Worm (Caenorhabditis elegans) whole organism, midembryonic: Measurements from ENCODE around the gene math-33.

Experiments
- T22C8.4 ChIP-seq: fragments of 200-800 bp; sonication (Bioruptor generic); IDR thresholded peaks from 2 replicates; pipeline ENCODE4 v1.3.6; 2022; ENCODE audit warnings: missing genetic modification characterization, missing compliant biosample characterization
- cog-1 ChIP-seq: sonication (generic microtip); optimal IDR thresholded peaks from 2 replicates; lab custom pipeline; 2016; ENCODE audit warnings: missing genetic modification characterization, missing compliant biosample characterization
- flt-1 ChIP-seq: fragments of 200-800 bp; sonication (Bioruptor generic); IDR thresholded peaks from 2 replicates; pipeline ENCODE4 v1.3.6; 2022; ENCODE audit warnings: missing genetic modification characterization, missing compliant biosample characterization
- klf-2 ChIP-seq: fragments of 200-800 bp; sonication (Bioruptor generic); conservative IDR thresholded peaks from 2 replicates; pipeline ENCODE4 v1.3.6; 2022; ENCODE audit warnings: missing genetic modification reagents, missing genetic modification characterization, missing compliant biosample characterization
- med-1 ChIP-seq: sonication (generic microtip); optimal IDR thresholded peaks from 2 replicates; lab custom pipeline; 2017; ENCODE audit warnings: missing genetic modification characterization, mild to moderate bottlenecking, missing compliant biosample characterization, antibody characterized with exemption, missing genetic modification reagents; ENCODE audit not compliant: insufficient read depth
- ref-1 ChIP-seq: fragments of 200-800 bp; sonication (Bioruptor generic); conservative IDR thresholded peaks from 2 replicates; pipeline ENCODE4 v1.3.6; 2022; ENCODE audit warnings: missing genetic modification reagents, missing genetic modification characterization, missing compliant biosample characterization
- tab-1 ChIP-seq: fragments of 200-800 bp; sonication (Bioruptor generic); IDR thresholded peaks from 2 replicates; pipeline ENCODE4 v1.3.6; 2022; ENCODE audit warnings: missing genetic modification characterization, missing compliant biosample characterization
- ztf-23 ChIP-seq: fragments of 200-800 bp; sonication (Bioruptor generic); IDR thresholded peaks from 2 replicates; pipeline ENCODE4 v1.3.6; 2022; ENCODE audit warnings: missing genetic modification reagents, missing genetic modification characterization, missing compliant biosample characterization
- ztf-29 ChIP-seq: fragments of 200-800 bp; sonication (Bioruptor generic); IDR thresholded peaks from 2 replicates; pipeline ENCODE4 v1.3.6; 2022; ENCODE audit warnings: missing genetic modification reagents, missing genetic modification characterization, missing compliant biosample characterization

math-33 gene

ce11 chrV:11122466-11122865, 8.8 kb downstream of the math-33 start, which contains the start of gene mboa-2:
Gene mboa-2, minus strand, starts transcription at chrV:11122493.
- TF ChIP-seq ztf-29 (GFP tag; lab: Robert Waterston, UW) (no peak), flt-1 (no peak), ztf-23 (GFP tag; lab: Robert Waterston, UW) (no peak), med-1 (GFP tag; lab: Kevin White, UChicago) (no peak), ref-1 (no peak), cog-1 (tag; lab: Kevin White, UChicago) (no peak), T22C8.4 (GFP tag; lab: Robert Waterston, UW) (no peak)

ce11 chrV:11123817-11124337, 10.2 kb downstream of the math-33 start, which contains the start of the genes atp-5 and lmtr-3:
Gene atp-5, minus strand, starts transcription at chrV:11123867.
Gene lmtr-3, plus strand, starts transcription at chrV:11124186.
- peak; percentile 34 for TF ChIP-seq cog-1 (tag; lab: Kevin White, UChicago)
- no peak for TF ChIP-seq tab-1 (GFP tag; lab: Robert Waterston, UW)
- TF ChIP-seq ztf-29 (GFP tag; lab: Robert Waterston, UW) = no peak
- TF ChIP-seq ref-1 = no peak
- TF ChIP-seq flt-1 = peak; percentile 60
- no peak for TF ChIP-seq klf-2 (GFP tag; lab: Robert Waterston, UW)
- no peak for TF ChIP-seq med-1 (GFP tag; lab: Kevin White, UChicago)
- peak; percentile 57; the same call in 1 of the 2 replicates for TF ChIP-seq T22C8.4 (GFP tag; lab: Robert Waterston, UW)
- peak; percentile 76 for TF ChIP-seq ztf-23 (GFP tag; lab: Robert Waterston, UW)

- TF ChIP-seq ztf-23 (GFP tag; lab: Robert Waterston, UW) = no peak
- no peak for TF ChIP-seq ref-1
- no peak for TF ChIP-seq tab-1 (GFP tag; lab: Robert Waterston, UW)
- TF ChIP-seq T22C8.4 (GFP tag; lab: Robert Waterston, UW) = no peak
- no peak for TF ChIP-seq med-1 (GFP tag; lab: Kevin White, UChicago)
- no peak for TF ChIP-seq ztf-29 (GFP tag; lab: Robert Waterston, UW)
- no peak for TF ChIP-seq cog-1 (tag; lab: Kevin White, UChicago)
- TF ChIP-seq flt-1 = no peak
- no peak for TF ChIP-seq klf-2 (GFP tag; lab: Robert Waterston, UW)
Observed at ce11 chrV:11124922-11125321, 11.2 kb downstream of the math-33 start, which contains the start of gene C06H2.2. Gene C06H2.2, plus strand, starts transcription at chrV:11125222.

- TF ChIP-seq cog-1 (tag; lab: Kevin White, UChicago) (no peak), flt-1 (no peak), klf-2 (GFP tag; lab: Robert Waterston, UW) (no peak), med-1 (GFP tag; lab: Kevin White, UChicago) (no peak), ztf-23 (GFP tag; lab: Robert Waterston, UW) (no peak), ref-1 (no peak), ztf-29 (GFP tag; lab: Robert Waterston, UW) (no peak), T22C8.4 (GFP tag; lab: Robert Waterston, UW) (no peak), tab-1 (GFP tag; lab: Robert Waterston, UW) (no peak)
Observed at ce11 chrV:11127197-11127596, 13.5 kb downstream of the math-33 start, which contains the start of gene jmjd-5. Gene jmjd-5, plus strand, starts transcription at chrV:11127497.

ce11 chrV:11131801-11132200, 18.1 kb downstream of the math-33 start:
- no peak for TF ChIP-seq med-1 (GFP tag; lab: Kevin White, UChicago)
- no peak for TF ChIP-seq cog-1 (tag; lab: Kevin White, UChicago)
- TF ChIP-seq ref-1 = no peak
- no peak for TF ChIP-seq flt-1
- TF ChIP-seq T22C8.4 (GFP tag; lab: Robert Waterston, UW) = no peak
- no peak for TF ChIP-seq ztf-23 (GFP tag; lab: Robert Waterston, UW)
- TF ChIP-seq ztf-29 (GFP tag; lab: Robert Waterston, UW) = no peak
- no peak for TF ChIP-seq tab-1 (GFP tag; lab: Robert Waterston, UW)
- no peak for TF ChIP-seq klf-2 (GFP tag; lab: Robert Waterston, UW)

- TF ChIP-seq ref-1 (no peak), med-1 (GFP tag; lab: Kevin White, UChicago) (no peak), flt-1 (no peak), cog-1 (tag; lab: Kevin White, UChicago) (no peak), klf-2 (GFP tag; lab: Robert Waterston, UW) (no peak), ztf-29 (GFP tag; lab: Robert Waterston, UW) (no peak), T22C8.4 (GFP tag; lab: Robert Waterston, UW) (no peak), tab-1 (GFP tag; lab: Robert Waterston, UW) (no peak), ztf-23 (GFP tag; lab: Robert Waterston, UW) (no peak)
Observed at ce11 chrV:11133516-11133915, 19.8 kb downstream of the math-33 start.

- no peak for TF ChIP-seq flt-1
- no peak for TF ChIP-seq ztf-23 (GFP tag; lab: Robert Waterston, UW)
- TF ChIP-seq cog-1 (tag; lab: Kevin White, UChicago) = no peak
- TF ChIP-seq T22C8.4 (GFP tag; lab: Robert Waterston, UW) = no peak
- TF ChIP-seq ztf-29 (GFP tag; lab: Robert Waterston, UW) = no peak
- TF ChIP-seq tab-1 (GFP tag; lab: Robert Waterston, UW) = no peak
Observed at ce11 chrV:11134296-11134695, 20.6 kb downstream of the math-33 start, which contains the start of gene glb-3. Gene glb-3, plus strand, starts transcription at chrV:11134596.

- TF ChIP-seq med-1 (GFP tag; lab: Kevin White, UChicago) (no peak), ref-1 (no peak), ztf-23 (GFP tag; lab: Robert Waterston, UW) (no peak)
Observed at ce11 chrV:11140326-11140725, 26.6 kb downstream of the math-33 start.

ce11 chrV:11141179-11141578, 27.5 kb downstream of the math-33 start, which contains the start of gene folt-1:
Gene folt-1, plus strand, starts transcription at chrV:11141479.
- TF ChIP-seq klf-2 (GFP tag; lab: Robert Waterston, UW) = no peak
- no peak for TF ChIP-seq T22C8.4 (GFP tag; lab: Robert Waterston, UW)
- TF ChIP-seq ztf-29 (GFP tag; lab: Robert Waterston, UW) = no peak
- TF ChIP-seq tab-1 (GFP tag; lab: Robert Waterston, UW) = no peak
- no peak for TF ChIP-seq ztf-23 (GFP tag; lab: Robert Waterston, UW)
- no peak for TF ChIP-seq ref-1
- TF ChIP-seq cog-1 (tag; lab: Kevin White, UChicago) = no peak
- no peak for TF ChIP-seq flt-1
- no peak for TF ChIP-seq med-1 (GFP tag; lab: Kevin White, UChicago)
